Fruit fly (Drosophila melanogaster) whole organism, prepupa: ENCODE data around the gene CG32982.

ENCODE experiments used
- CG10631 ChIP-seq: fragments of 200-800 bp; sonication (Bioruptor generic); optimal IDR thresholded peaks from 2 replicates; lab custom pipeline; 2016; ENCODE audit warnings: missing biosample characterization, missing genetic modification characterization
- CG11762 ChIP-seq: fragments of 200-800 bp; sonication (Bioruptor generic); optimal IDR thresholded peaks from 3 replicates; lab custom pipeline; 2016; ENCODE audit warnings: missing biosample characterization, missing genetic modification characterization; ENCODE audit not compliant: insufficient read depth
- CG15336 ChIP-seq: fragments of 200-800 bp; sonication (Bioruptor generic); IDR thresholded peaks from 2 replicates; pipeline ENCODE4 v1.3.6; 2022; ENCODE audit warnings: missing biosample characterization, missing genetic modification characterization
- CG1621 ChIP-seq: fragments of 200-800 bp; sonication (Bioruptor generic); optimal IDR thresholded peaks from 3 replicates; lab custom pipeline; 2018; ENCODE audit warnings: missing biosample characterization, mild to moderate bottlenecking, missing genetic modification characterization
- CG16779 ChIP-seq: fragments of 200-800 bp; sonication (Bioruptor generic); optimal IDR thresholded peaks from 3 replicates; lab custom pipeline; 2017; ENCODE audit warnings: missing biosample characterization, mild to moderate bottlenecking, missing genetic modification characterization
- CG3032 ChIP-seq: fragments of 200-800 bp; optimal IDR thresholded peaks from 2 replicates; lab custom pipeline; 2019; ENCODE audit warnings: missing biosample characterization, mild to moderate bottlenecking, missing genetic modification characterization, moderate library complexity
- CG31627 ChIP-seq: fragments of 200-800 bp; sonication (Bioruptor generic); optimal IDR thresholded peaks from 3 replicates; lab custom pipeline; 2016; ENCODE audit warnings: missing biosample characterization, missing genetic modification characterization
- CG32006 ChIP-seq: fragments of 200-800 bp; sonication (Bioruptor generic); optimal IDR thresholded peaks from 3 replicates; lab custom pipeline; 2017; ENCODE audit warnings: missing biosample characterization, mild to moderate bottlenecking, missing genetic modification characterization
- CG34406 ChIP-seq: fragments of 200-800 bp; sonication (Bioruptor generic); optimal IDR thresholded peaks from 3 replicates; lab custom pipeline; 2016; ENCODE audit warnings: missing biosample characterization, missing genetic modification characterization
- CG3919 ChIP-seq: fragments of 200-800 bp; sonication (Bioruptor generic); optimal IDR thresholded peaks from 3 replicates; lab custom pipeline; 2016; ENCODE audit warnings: missing biosample characterization, missing genetic modification characterization
- CG4318 ChIP-seq: fragments of 200-800 bp; sonication (Bioruptor generic); optimal IDR thresholded peaks from 3 replicates; lab custom pipeline; 2017; ENCODE audit warnings: missing biosample characterization, mild to moderate bottlenecking, missing genetic modification characterization
- CG6163 ChIP-seq: fragments of 200-800 bp; sonication (Bioruptor generic); IDR thresholded peaks from 3 replicates; pipeline ENCODE4 v1.3.6; 2022; ENCODE audit warnings: missing biosample characterization, missing genetic modification characterization
- CG6276 ChIP-seq: fragments of 200-800 bp; sonication (Bioruptor generic); optimal IDR thresholded peaks from 2 replicates; lab custom pipeline; 2017; ENCODE audit warnings: missing biosample characterization, mild to moderate bottlenecking, missing genetic modification characterization
- CG6808 ChIP-seq: fragments of 200-800 bp; sonication (Bioruptor generic); optimal IDR thresholded peaks from 3 replicates; lab custom pipeline; 2017; ENCODE audit warnings: missing biosample characterization, missing genetic modification characterization, mild to moderate bottlenecking, moderate library complexity, missing genetic modification reagents
- CG6854 ChIP-seq: fragments of 200-800 bp; sonication (Bioruptor generic); optimal IDR thresholded peaks from 2 replicates; lab custom pipeline; 2017; ENCODE audit warnings: missing biosample characterization, mild to moderate bottlenecking, missing genetic modification characterization
- CG7368 ChIP-seq: fragments of 200-800 bp; sonication (Bioruptor generic); optimal IDR thresholded peaks from 3 replicates; lab custom pipeline; 2016; ENCODE audit warnings: missing biosample characterization, missing genetic modification characterization
- CG8119 ChIP-seq: fragments of 200-800 bp; sonication (Bioruptor generic); IDR thresholded peaks from 3 replicates; pipeline ENCODE4 v1.3.6; 2022; ENCODE audit warnings: missing biosample characterization, missing genetic modification characterization
- CG8319 ChIP-seq: fragments of 200-800 bp; sonication (Bioruptor generic); optimal IDR thresholded peaks from 3 replicates; lab custom pipeline; 2016; ENCODE audit warnings: missing biosample characterization, missing genetic modification characterization
- CG9139 ChIP-seq: fragments of 200-800 bp; sonication (Bioruptor generic); optimal IDR thresholded peaks from 3 replicates; lab custom pipeline; 2017; ENCODE audit warnings: missing biosample characterization, mild to moderate bottlenecking, missing genetic modification characterization
- Eip75B ChIP-seq: fragments of 200-800 bp; sonication (Bioruptor generic); optimal IDR thresholded peaks from 3 replicates; lab custom pipeline; 2016; ENCODE audit warnings: missing biosample characterization, missing genetic modification characterization
- Eip78C ChIP-seq: fragments of 200-800 bp; sonication (Bioruptor generic); peaks from one replicate; lab custom pipeline; 2016; ENCODE audit warnings: missing biosample characterization, missing genetic modification characterization
- Gug ChIP-seq: fragments of 200-800 bp; sonication (Bioruptor generic); IDR thresholded peaks from 2 replicates; pipeline ENCODE4 v1.3.6; 2022; ENCODE audit warnings: missing biosample characterization, missing genetic modification characterization
- Hr39 ChIP-seq: fragments of 200-800 bp; sonication (Bioruptor generic); optimal IDR thresholded peaks from 2 replicates; lab custom pipeline; 2016; ENCODE audit warnings: missing biosample characterization, missing genetic modification characterization
- Lpt ChIP-seq: fragments of 200-800 bp; sonication (Bioruptor generic); optimal IDR thresholded peaks from 3 replicates; lab custom pipeline; 2016; ENCODE audit warnings: missing biosample characterization, missing genetic modification characterization
- OdsH ChIP-seq: fragments of 200-800 bp; sonication (Bioruptor generic); optimal IDR thresholded peaks from 3 replicates; lab custom pipeline; 2016; ENCODE audit warnings: missing biosample characterization, missing genetic modification characterization
- Sox102F ChIP-seq: fragments of 200-800 bp; sonication (Bioruptor generic); optimal IDR thresholded peaks from 2 replicates; lab custom pipeline; 2016; ENCODE audit warnings: missing biosample characterization, mild to moderate bottlenecking, missing genetic modification characterization
- Sox14 ChIP-seq: fragments of 200-800 bp; sonication (Bioruptor generic); optimal IDR thresholded peaks from 3 replicates; lab custom pipeline; 2016; ENCODE audit warnings: missing biosample characterization, missing genetic modification characterization
- Sox15 ChIP-seq: fragments of 200-800 bp; sonication (Bioruptor generic); optimal IDR thresholded peaks from 3 replicates; lab custom pipeline; 2016; ENCODE audit warnings: missing biosample characterization, missing genetic modification characterization
- cyc ChIP-seq: fragments of 200-800 bp; sonication (Bioruptor generic); optimal IDR thresholded peaks from 3 replicates; lab custom pipeline; 2016; ENCODE audit warnings: missing biosample characterization, missing genetic modification characterization
- dac ChIP-seq: fragments of 200-800 bp; sonication (Bioruptor generic); optimal IDR thresholded peaks from 2 replicates; lab custom pipeline; 2017; ENCODE audit warnings: missing biosample characterization, mild to moderate bottlenecking, missing genetic modification characterization
- dsx ChIP-seq: fragments of 200-800 bp; optimal IDR thresholded peaks from 3 replicates; lab custom pipeline; 2019; ENCODE audit warnings: missing biosample characterization, mild to moderate bottlenecking, missing genetic modification characterization, moderate library complexity; ENCODE audit not compliant: poor library complexity, severe bottlenecking
- eg ChIP-seq: fragments of 200-800 bp; sonication (Bioruptor generic); IDR thresholded peaks from 3 replicates; pipeline ENCODE4 v1.3.6; 2022; ENCODE audit warnings: missing biosample characterization, missing genetic modification characterization
- esn ChIP-seq: fragments of 200-800 bp; sonication (Bioruptor generic); optimal IDR thresholded peaks from 2 replicates; lab custom pipeline; 2016; ENCODE audit warnings: missing biosample characterization, mild to moderate bottlenecking, missing genetic modification characterization, moderate library complexity
- fd85E ChIP-seq: fragments of 200-800 bp; sonication (Bioruptor generic); optimal IDR thresholded peaks from 3 replicates; lab custom pipeline; 2016; ENCODE audit warnings: missing biosample characterization, missing genetic modification characterization
- pdm3 ChIP-seq: fragments of 200-800 bp; sonication (Bioruptor generic); optimal IDR thresholded peaks from 3 replicates; lab custom pipeline; 2016; ENCODE audit warnings: missing biosample characterization, missing genetic modification characterization
- spab ChIP-seq: fragments of 200-800 bp; sonication (Bioruptor generic); optimal IDR thresholded peaks from 2 replicates; lab custom pipeline; 2017; ENCODE audit warnings: missing biosample characterization, mild to moderate bottlenecking, missing genetic modification characterization, missing genetic modification reagents
- ss ChIP-seq, 2 experiments: fragments of 200-800 bp; sonication (Bioruptor generic); optimal IDR thresholded peaks; 2 replicates in 1 of 2; 3 replicates in 1 of 2; lab custom pipeline; 2017 to 2018; ENCODE audit warnings: mild to moderate bottlenecking in 2 of 2, missing biosample characterization in 2 of 2, missing genetic modification characterization in 2 of 2, moderate library complexity in 1 of 2
- svp ChIP-seq: fragments of 200-800 bp; sonication (Bioruptor generic); peaks from one replicate; lab custom pipeline; 2016; ENCODE audit warnings: missing biosample characterization, missing genetic modification characterization
- vri ChIP-seq: fragments of 200-800 bp; sonication (Bioruptor generic); optimal IDR thresholded peaks from 3 replicates; lab custom pipeline; 2016; ENCODE audit warnings: missing biosample characterization, mild to moderate bottlenecking, missing genetic modification characterization

Gene CG32982

dm6 chr2L:9190270-9190669 lies 64.7 kb downstream of the CG32982 start (continued):
- TF ChIP-seq pdm3 (GFP tag; lab: Kevin White, UChicago) (peak; percentile 3), CG3032 (tag; lab: Kevin White, UChicago) (peak; percentile 35), CG9139 (GFP tag; lab: Kevin White, UChicago) (peak; percentile 38)

dm6 chr2L:9192313-9192712 lies 66.8 kb downstream of the CG32982 start:
- TF ChIP-seq CG6163 (GFP tag; lab: Robert Waterston, UW) = no peak
- no peak for TF ChIP-seq CG11762
- peak; percentile 11 for TF ChIP-seq vri
- TF ChIP-seq CG10631 (GFP tag; lab: Kevin White, UChicago) = no peak
- no peak for TF ChIP-seq spab
- TF ChIP-seq, all 60 proteins: peak for 1

DNA sequence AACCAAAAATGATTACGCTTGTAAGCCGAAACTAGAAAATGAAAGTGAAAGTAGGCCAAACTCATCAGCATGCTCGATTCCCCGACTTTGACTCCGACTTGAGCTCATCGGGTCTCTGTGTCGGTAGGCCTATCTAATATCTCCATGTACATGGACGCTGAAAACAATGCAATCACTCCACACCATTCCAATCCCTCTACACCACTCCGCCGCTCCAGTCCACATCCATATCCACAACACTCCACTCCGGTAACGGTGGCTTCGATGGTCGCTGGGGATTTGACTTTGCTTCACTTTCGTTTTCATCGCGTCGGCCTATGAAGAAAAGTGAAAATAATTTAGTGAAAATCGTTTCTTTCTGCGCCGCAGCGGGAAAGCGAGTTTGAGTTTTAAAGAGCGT lies 68.1 kb downstream of the CG32982 start:
- TF ChIP-seq CG15336 (GFP tag; lab: Robert Waterston, UW) = peak; percentile 32; the same call in 1 of the 2 replicates
- no peak for TF ChIP-seq ss (GFP tag; optimal IDR thresholded peaks at IDR 0.05; lab: Kevin White, UChicago)

DNA sequence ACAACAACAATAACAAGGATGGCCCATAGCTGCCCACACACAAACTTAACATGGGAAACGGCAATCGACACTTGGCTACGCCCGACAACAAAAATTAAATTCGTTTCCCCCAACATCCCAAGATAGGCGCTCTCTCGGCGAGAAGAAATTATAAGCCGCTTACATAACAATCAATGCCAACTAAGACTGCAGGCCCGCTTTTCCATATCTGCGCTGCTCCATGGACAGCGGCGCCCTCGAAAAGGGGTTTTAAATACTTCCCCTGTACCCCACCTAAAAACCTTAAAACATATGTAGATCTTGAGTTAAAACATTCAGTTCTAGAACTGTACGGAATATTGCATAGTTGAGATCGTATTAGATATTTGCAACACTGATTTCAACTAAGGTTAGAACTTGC lies 69.1 kb downstream of the CG32982 start:
- TF ChIP-seq CG4318 (no peak), Hr39 (GFP tag; lab: Kevin White, UChicago) (no peak), CG34406 (no peak), CG8119 (GFP tag; lab: Robert Waterston, UW) (0 out of 3 replicates have a peak, but pooled peaks have one; percentile 26), CG32006 (GFP tag; lab: Kevin White, UChicago) (peak; percentile 32), CG3032 (tag; lab: Kevin White, UChicago) (no peak), CG3919 (GFP tag; lab: Kevin White, UChicago) (no peak)

dm6 chr2L:9198340-9198887 lies 72.9 kb downstream of the CG32982 start:
- peak; percentile 46 for TF ChIP-seq CG1621 (tag; lab: Kevin White, UChicago)
- TF ChIP-seq CG6163 (GFP tag; lab: Robert Waterston, UW) = 0 out of 3 replicates have a peak, but pooled peaks have one; percentile 18
- TF ChIP-seq CG6808 (GFP tag; lab: Kevin White, UChicago) = peak; percentile 22
- no peak for TF ChIP-seq Sox15 (GFP tag; lab: Kevin White, UChicago)
- peak; percentile 25 for TF ChIP-seq Eip78C (GFP tag; lab: Kevin White, UChicago)
- TF ChIP-seq Lpt = peak; percentile 4
- TF ChIP-seq ss (GFP tag; optimal IDR thresholded peaks at IDR 0.05; lab: Kevin White, UChicago) = peak; percentile 41 to 52
- TF ChIP-seq CG6276 (GFP tag; lab: Kevin White, UChicago) = no peak
- peak; percentile 49 for TF ChIP-seq dsx (GFP tag; lab: Kevin White, UChicago)
- no peak for TF ChIP-seq CG7368 (GFP tag; lab: Kevin White, UChicago)
- TF ChIP-seq CG34406 = no peak
- TF ChIP-seq vri = no peak
- TF ChIP-seq, all 60 proteins: peak for 7

- TF ChIP-seq Sox14 (GFP tag; lab: Kevin White, UChicago) (peak; percentile 59), vri (peak; percentile 93), CG31627 (GFP tag; lab: Kevin White, UChicago) (no peak), eg (GFP tag; lab: Robert Waterston, UW) (peak; percentile 64; the same call in 2 of the 3 replicates), CG8319 (GFP tag; lab: Kevin White, UChicago) (no peak), CG16779 (tag; lab: Kevin White, UChicago) (peak; percentile 27), Eip78C (GFP tag; lab: Kevin White, UChicago) (peak; percentile 79), svp (GFP tag; lab: Kevin White, UChicago) (no peak), CG10631 (GFP tag; lab: Kevin White, UChicago) (no peak), ss (GFP tag; optimal IDR thresholded peaks at IDR 0.05; lab: Kevin White, UChicago) (peak; percentile 77 to 83), CG6276 (GFP tag; lab: Kevin White, UChicago) (peak; percentile 19), cyc (no peak), CG3032 (tag; lab: Kevin White, UChicago) (peak; percentile 20), OdsH (GFP tag; lab: Kevin White, UChicago) (no peak), CG8119 (GFP tag; lab: Robert Waterston, UW) (peak; percentile 69; the same call in 2 of the 3 replicates), pdm3 (GFP tag; lab: Kevin White, UChicago) (no peak), CG11762 (no peak), fd85E (GFP tag; lab: Kevin White, UChicago) (peak; percentile 41), CG7368 (GFP tag; lab: Kevin White, UChicago) (no peak), Sox102F (GFP tag; lab: Kevin White, UChicago) (peak; percentile 22), Gug (GFP tag; lab: Robert Waterston, UW) (no peak), dsx (GFP tag; lab: Kevin White, UChicago) (peak; percentile 62), dac (GFP tag; lab: Kevin White, UChicago) (no peak), Eip75B (peak; percentile 41), CG6854 (GFP tag; lab: Kevin White, UChicago) (peak; percentile 82), CG3919 (GFP tag; lab: Kevin White, UChicago) (no peak), esn (peak; percentile 35)
These were observed 77.9 kb downstream of the CG32982 start for dm6 chr2L:9203401-9203800.
